Fruit fly (Drosophila melanogaster): ENCODE data around the gene Rab3-GEF.

- no peak for TF ChIP-seq usp (GFP tag; optimal IDR thresholded peaks at IDR 0.05)
- no peak for TF ChIP-seq psq (optimal IDR thresholded peaks at IDR 0.05)
- no peak for TF ChIP-seq CG8478 (optimal IDR thresholded peaks at IDR 0.05)
Observed at dm6 chrX:15068537-15068936, 20.9 kb upstream of the Rab3-GEF start.
